Fruit fly (Drosophila melanogaster) whole organism, embryonic: ENCODE results near the gene Pdcd4.

Experiments used
- CG10147 ChIP-seq: fragments of 200-800 bp; sonication (Bioruptor generic); optimal IDR thresholded peaks from 2 replicates; lab custom pipeline; 2019; ENCODE audit warnings: missing biosample characterization, mild to moderate bottlenecking, missing genetic modification characterization, moderate library complexity
- CG10543 ChIP-seq: fragments of 200-800 bp; sonication (Bioruptor generic); optimal IDR thresholded peaks from 3 replicates; lab custom pipeline; 2017; ENCODE audit warnings: missing biosample characterization, mild to moderate bottlenecking, missing genetic modification characterization, moderate library complexity
- CG11560 ChIP-seq: fragments of 200-800 bp; sonication (Bioruptor generic); IDR thresholded peaks from 3 replicates; pipeline ENCODE4 v1.3.6; 2022; ENCODE audit warnings: missing biosample characterization, missing genetic modification characterization
- CG2120 ChIP-seq: fragments of 200-800 bp; sonication (Bioruptor generic); optimal IDR thresholded peaks from 3 replicates; lab custom pipeline; 2016; ENCODE audit warnings: missing biosample characterization, missing genetic modification characterization
- org-1 ChIP-seq: fragments of 200-800 bp; sonication (Bioruptor generic); optimal IDR thresholded peaks from 2 replicates; lab custom pipeline; 2017; ENCODE audit warnings: missing biosample characterization, missing genetic modification characterization
- pan ChIP-seq, 4 experiments: fragments of >200 bp in 3 of 4; fragments of 200-800 bp in 1 of 4; sonication (Bioruptor generic) in 1 of 4; optimal IDR thresholded peaks in 3 of 4; IDR thresholded peaks in 1 of 4; 2 replicates each; pipeline versions ENCODE4 v1.3.6 to Lab custom; 2017 to 2022; ENCODE audit warnings: missing biosample characterization in 2 of 4, missing genetic modification characterization in 2 of 4, mixed read lengths in 1 of 4
- ranshi ChIP-seq: fragments of 200-800 bp; sonication (Bioruptor generic); IDR thresholded peaks from 2 replicates; pipeline ENCODE4 v1.3.6; 2022; ENCODE audit warnings: missing biosample characterization, missing genetic modification characterization

- no peak for TF ChIP-seq pan (optimal IDR thresholded peaks at IDR 0.05; lab: Kevin White, UChicago)
- TF ChIP-seq pan (GFP tag; optimal IDR thresholded peaks at IDR 0.05 in 1 of 2, IDR thresholded peaks at IDR 0.05 in 1 of 2): no peak
- no peak for TF ChIP-seq CG10543 (GFP tag; lab: Kevin White, UChicago)
- TF ChIP-seq ranshi (GFP tag; lab: Robert Waterston, UW): no peak
- TF ChIP-seq CG11560: no peak
- no peak for TF ChIP-seq CG10147
- no peak for TF ChIP-seq org-1 (GFP tag; lab: Kevin White, UChicago)
- no peak for TF ChIP-seq CG2120 (GFP tag; lab: Kevin White, UChicago)
Observed at dm6 chrX:13753775-13754174, 1.4 kb downstream of the Pdcd4 start.
